Fruit fly (Drosophila melanogaster): ENCODE results near the gene Tpi.

dm6 chr3R:30163228-30163627 is 28.8 kb upstream of the Tpi start:
- TF ChIP-seq Snoo (tag; optimal IDR thresholded peaks at IDR 0.05) (no peak), CG4496 (GFP tag; IDR thresholded peaks at IDR 0.05) (no peak), CG8301 (tag; optimal IDR thresholded peaks at IDR 0.05) (no peak), CG13204 (GFP tag; optimal IDR thresholded peaks at IDR 0.05) (no peak)
